Worm (Caenorhabditis elegans) whole organism, L4 larva: ENCODE results near the gene emb-27.
A peak's percentile ranks its signal among the peaks of the same experiment; 100 is the strongest.

ENCODE experiments used
- D1046.2 ChIP-seq: fragments of 200-800 bp; sonication (Bioruptor generic); IDR thresholded peaks from 2 replicates; pipeline ENCODE4 v1.3.6; 2022; ENCODE audit warnings: missing genetic modification characterization, missing compliant biosample characterization
- F37D6.2 ChIP-seq: sonication (generic microtip); optimal IDR thresholded peaks from 2 replicates; lab custom pipeline; 2016; ENCODE audit warnings: mild to moderate bottlenecking, missing genetic modification characterization, missing compliant biosample characterization
- F44E2.7 ChIP-seq: fragments of 200-800 bp; sonication (Bioruptor generic); IDR thresholded peaks from 2 replicates; pipeline ENCODE4 v2.1.2; 2022; ENCODE audit warnings: missing genetic modification characterization, missing compliant biosample characterization
- R02D3.7 ChIP-seq: fragments of 150-350 bp; sonication (generic microtip); optimal IDR thresholded peaks from 3 replicates; lab custom pipeline; 2014; ENCODE audit warnings: missing biosample characterization, missing genetic modification characterization
- Y5F2A.4 ChIP-seq: fragments of 200-800 bp; sonication (Bioruptor generic); optimal IDR thresholded peaks from 2 replicates; lab custom pipeline; 2018; ENCODE audit warnings: mild to moderate bottlenecking, missing genetic modification characterization, missing compliant biosample characterization
- aha-1 ChIP-seq: fragments of 150-350 bp; peaks from one replicate; lab custom pipeline; 2014; ENCODE audit warnings: missing biosample characterization, missing genetic modification characterization
- ceh-20 ChIP-seq: fragments of 200-800 bp; sonication (Bioruptor generic); IDR thresholded peaks from 2 replicates; pipeline ENCODE4 v1.3.6; 2022; ENCODE audit warnings: missing genetic modification reagents, missing genetic modification characterization, missing compliant biosample characterization
- ceh-62 ChIP-seq: sonication (generic microtip); optimal IDR thresholded peaks from 2 replicates; lab custom pipeline; 2017; ENCODE audit warnings: missing biosample characterization, missing genetic modification characterization
- ctbp-1 ChIP-seq: fragments of 200-800 bp; sonication (Bioruptor generic); IDR thresholded peaks from 2 replicates; pipeline ENCODE4 v1.3.6; 2022; ENCODE audit warnings: missing genetic modification reagents, missing genetic modification characterization, missing compliant biosample characterization
- daf-16 ChIP-seq, 3 experiments: sonication (generic microtip); optimal IDR thresholded peaks; 2 replicates each; lab custom pipeline; 2016 to 2017; ENCODE audit warnings: missing genetic modification characterization in 3 of 3, missing genetic modification reagents in 3 of 3, mild to moderate bottlenecking in 2 of 3, missing compliant biosample characterization in 2 of 3, missing biosample characterization in 1 of 3, moderate library complexity in 1 of 3
- daf-8 ChIP-seq: fragments of 200-800 bp; sonication (Bioruptor generic); IDR thresholded peaks from 2 replicates; pipeline ENCODE4 v1.3.6; 2022; ENCODE audit warnings: missing genetic modification characterization, missing compliant biosample characterization
- dmd-6 ChIP-seq: fragments of 200-800 bp; sonication (Bioruptor generic); IDR thresholded peaks from 2 replicates; pipeline ENCODE4 v1.3.6; 2022; ENCODE audit warnings: missing genetic modification reagents, missing genetic modification characterization, missing compliant biosample characterization
- dmd-8 ChIP-seq: fragments of 200-800 bp; sonication (Bioruptor generic); IDR thresholded peaks from 2 replicates; pipeline ENCODE4 v1.3.6; 2022; ENCODE audit warnings: missing genetic modification characterization, missing compliant biosample characterization
- dve-1 ChIP-seq: sonication (generic microtip); optimal IDR thresholded peaks from 2 replicates; lab custom pipeline; 2017; ENCODE audit warnings: antibody characterized with exemption, mild to moderate bottlenecking, missing genetic modification characterization, missing compliant biosample characterization; ENCODE audit not compliant: insufficient read depth
- egl-27 ChIP-seq: sonication (generic microtip); optimal IDR thresholded peaks from 3 replicates; lab custom pipeline; 2017; ENCODE audit warnings: missing biosample characterization, missing genetic modification reagents, missing genetic modification characterization
- egl-43 ChIP-seq: fragments of 200-800 bp; sonication (Bioruptor generic); IDR thresholded peaks from 2 replicates; pipeline ENCODE4 v1.3.6; 2022; ENCODE audit warnings: missing genetic modification reagents, missing genetic modification characterization, missing compliant biosample characterization
- fkh-10 ChIP-seq: fragments of 150-350 bp; optimal IDR thresholded peaks from 2 replicates; lab custom pipeline; 2014; ENCODE audit warnings: missing biosample characterization, missing genetic modification reagents, missing genetic modification characterization
- fos-1 ChIP-seq: fragments of 150-350 bp; optimal IDR thresholded peaks from 2 replicates; lab custom pipeline; 2014; ENCODE audit warnings: missing biosample characterization, missing genetic modification characterization
- hif-1 ChIP-seq, 2 experiments: sonication (generic microtip); optimal IDR thresholded peaks; 2 replicates each; lab custom pipeline; 2016 to 2017; ENCODE audit warnings: missing compliant biosample characterization in 2 of 2, missing genetic modification characterization in 2 of 2, missing genetic modification reagents in 2 of 2, missing genotype in 2 of 2, mild to moderate bottlenecking in 1 of 2
- hlh-11 ChIP-seq: fragments of 200-800 bp; sonication (Bioruptor generic); optimal IDR thresholded peaks from 2 replicates; lab custom pipeline; 2018; ENCODE audit warnings: mild to moderate bottlenecking, missing genetic modification characterization, missing compliant biosample characterization
- hlh-30 ChIP-seq: sonication (generic microtip); optimal IDR thresholded peaks from 2 replicates; lab custom pipeline; 2017; ENCODE audit warnings: antibody characterized with exemption, mild to moderate bottlenecking, missing genetic modification characterization, missing compliant biosample characterization; ENCODE audit not compliant: insufficient read depth
- hmg-1.1 ChIP-seq: fragments of 200-800 bp; sonication (Bioruptor generic); IDR thresholded peaks from 2 replicates; pipeline ENCODE4 v1.3.6; 2022; ENCODE audit warnings: missing genetic modification reagents, missing genetic modification characterization, missing compliant biosample characterization
- lin-38 ChIP-seq: fragments of 200-800 bp; sonication (Bioruptor generic); IDR thresholded peaks from 2 replicates; pipeline ENCODE4 v1.3.6; 2022; ENCODE audit warnings: missing genetic modification reagents, missing genetic modification characterization, missing compliant biosample characterization
- lsy-2 ChIP-seq, 2 experiments: fragments of 150-350 bp in 1 of 2; sonication (generic microtip) in 1 of 2; optimal IDR thresholded peaks; 2 replicates each; lab custom pipeline; 2014 to 2017; ENCODE audit warnings: missing biosample characterization in 2 of 2, missing genetic modification characterization in 2 of 2
- mep-1 ChIP-seq: fragments of 150-350 bp; sonication (generic microtip); optimal IDR thresholded peaks from 3 replicates; lab custom pipeline; 2014; ENCODE audit warnings: missing biosample characterization, missing genetic modification characterization
- mes-2 ChIP-seq: sonication (generic microtip); optimal IDR thresholded peaks from 2 replicates; lab custom pipeline; 2016; ENCODE audit warnings: missing genotype, mild to moderate bottlenecking, missing genetic modification characterization, missing compliant biosample characterization; ENCODE audit not compliant: poor library complexity, severe bottlenecking
- nhr-102 ChIP-seq: sonication (generic microtip); optimal IDR thresholded peaks from 2 replicates; lab custom pipeline; 2016; ENCODE audit warnings: mild to moderate bottlenecking, missing genetic modification characterization, moderate library complexity, missing compliant biosample characterization
- nhr-11 ChIP-seq: fragments of 150-350 bp; optimal IDR thresholded peaks from 2 replicates; lab custom pipeline; 2014; ENCODE audit warnings: missing biosample characterization, missing genetic modification characterization
- nhr-25 ChIP-seq: sonication (generic microtip); optimal IDR thresholded peaks from 2 replicates; lab custom pipeline; 2017; ENCODE audit warnings: missing genetic modification characterization, mild to moderate bottlenecking, missing compliant biosample characterization, antibody characterized with exemption, moderate library complexity, borderline replicate concordance; ENCODE audit not compliant: insufficient read depth
- nhr-42 ChIP-seq: fragments of 200-800 bp; sonication (Bioruptor generic); IDR thresholded peaks from 2 replicates; pipeline ENCODE4 v1.3.6; 2022; ENCODE audit warnings: missing genetic modification characterization, missing compliant biosample characterization
- nhr-76 ChIP-seq: fragments of 150-350 bp; optimal IDR thresholded peaks from 2 replicates; lab custom pipeline; 2014; ENCODE audit warnings: missing biosample characterization, missing genetic modification characterization
- nhr-77 ChIP-seq: fragments of 150-350 bp; optimal IDR thresholded peaks from 2 replicates; lab custom pipeline; 2014; ENCODE audit warnings: missing biosample characterization, missing genetic modification characterization
- php-3 ChIP-seq: fragments of 200-800 bp; sonication (Bioruptor generic); IDR thresholded peaks from 2 replicates; pipeline ENCODE4 v1.3.6; 2022; ENCODE audit warnings: missing genetic modification reagents, missing genetic modification characterization, missing compliant biosample characterization
- pqm-1 ChIP-seq: sonication (generic microtip); optimal IDR thresholded peaks from 2 replicates; lab custom pipeline; 2017; ENCODE audit warnings: missing biosample characterization, missing genetic modification characterization
- rbr-2 ChIP-seq: sonication (generic microtip); optimal IDR thresholded peaks from 2 replicates; lab custom pipeline; 2016; ENCODE audit warnings: missing genotype, missing genetic modification characterization, missing compliant biosample characterization
- set-16 ChIP-seq: fragments of 200-800 bp; sonication (Bioruptor generic); IDR thresholded peaks from 2 replicates; pipeline ENCODE4 v1.3.6; 2022; ENCODE audit warnings: missing genetic modification reagents, missing genetic modification characterization, missing compliant biosample characterization
- spr-1 ChIP-seq: sonication (generic microtip); optimal IDR thresholded peaks from 2 replicates; lab custom pipeline; 2016; ENCODE audit warnings: mild to moderate bottlenecking, missing genetic modification characterization, missing compliant biosample characterization
- tag-97 ChIP-seq: fragments of 200-800 bp; sonication (Bioruptor generic); IDR thresholded peaks from 2 replicates; pipeline ENCODE4 v1.3.6; 2022; ENCODE audit warnings: missing genetic modification characterization, missing compliant biosample characterization
- tra-1 ChIP-seq: fragments of 200-800 bp; sonication (Bioruptor generic); IDR thresholded peaks from 2 replicates; pipeline ENCODE4 v1.3.6; 2022; ENCODE audit warnings: missing genetic modification reagents, missing genetic modification characterization, missing compliant biosample characterization
- unc-130 ChIP-seq: sonication (generic microtip); optimal IDR thresholded peaks from 2 replicates; lab custom pipeline; 2016; ENCODE audit warnings: missing genetic modification reagents, missing genetic modification characterization, missing compliant biosample characterization
- unc-62 ChIP-seq, 3 experiments: fragments of 150-350 bp in 1 of 3; sonication (generic microtip); optimal IDR thresholded peaks in 2 of 3; peaks in 1 of 3; 1 replicate in 1 of 3; 2 replicates in 2 of 3; lab custom pipeline; 2014 to 2017; ENCODE audit warnings: missing biosample characterization in 3 of 3, missing genetic modification characterization in 3 of 3, missing genetic modification reagents in 3 of 3, missing genotype in 1 of 3
- zfp-3 ChIP-seq: fragments of 200-800 bp; sonication (Bioruptor generic); conservative IDR thresholded peaks from 2 replicates; pipeline ENCODE4 v1.3.6; 2022; ENCODE audit warnings: missing genetic modification reagents, missing genetic modification characterization, missing compliant biosample characterization
- ztf-11 ChIP-seq: fragments of 150-350 bp; optimal IDR thresholded peaks from 2 replicates; lab custom pipeline; 2014; ENCODE audit warnings: missing biosample characterization, missing genetic modification characterization

The emb-27 gene

ce11 chrII:8136818-8137217 lies 25.2 kb downstream of the emb-27 start, which contains the start of gene ctns-1:
TSS of gene ctns-1 (minus strand) at chrII:8136918.
- TF ChIP-seq unc-130 (GFP tag; lab: Kevin White, UChicago) = no peak
- TF ChIP-seq Y5F2A.4 (GFP tag; lab: Kevin White, UChicago) = no peak
- TF ChIP-seq nhr-11 (tag; lab: Kevin White, UChicago) = no peak
- TF ChIP-seq daf-8 (GFP tag; lab: Robert Waterston, UW) = no peak
- peak; percentile 8 for TF ChIP-seq mes-2 (tag; lab: Kevin White, UChicago)
- peak; percentile 10; the same call in 1 of the 2 replicates for TF ChIP-seq lin-38 (GFP tag; lab: Robert Waterston, UW)
- TF ChIP-seq daf-16 (GFP tag; optimal IDR thresholded peaks at IDR 0.05; lab: Kevin White, UChicago) = no peak
- peak; percentile 54 for TF ChIP-seq daf-16 (tag; optimal IDR thresholded peaks at IDR 0.05; lab: Kevin White, UChicago)

ce11 chrII:8135953-8136352 lies 26.0 kb downstream of the emb-27 start:
- TF ChIP-seq zfp-3 (GFP tag; lab: Robert Waterston, UW) (no peak), egl-27 (no peak), dmd-8 (GFP tag; lab: Robert Waterston, UW) (no peak), lsy-2 (tag; optimal IDR thresholded peaks at IDR 0.05; lab: Kevin White, UChicago) (no peak), unc-62 (GFP tag; optimal IDR thresholded peaks at IDR 0.05 in 1 of 2; lab: Kevin White, UChicago) (peak in 1 of 2 experiments; percentile 94), unc-62 (tag; optimal IDR thresholded peaks at IDR 0.05; lab: Kevin White, UChicago) (no peak), ctbp-1 (no peak), hlh-30 (no peak), dve-1 (tag; lab: Kevin White, UChicago) (no peak)

- TF ChIP-seq nhr-77 (tag; lab: Kevin White, UChicago) (peak; percentile 16), hlh-11 (tag; lab: Kevin White, UChicago) (peak; percentile 49), ctbp-1 (peak; percentile 82; the same call in 1 of the 2 replicates), hif-1 (tag; optimal IDR thresholded peaks at IDR 0.05; lab: Kevin White, UChicago) (peak in 1 of 2 experiments; percentile 43), set-16 (peak; percentile 69), ztf-11 (no peak), mes-2 (tag; lab: Kevin White, UChicago) (peak; percentile 43), nhr-25 (tag; lab: Kevin White, UChicago) (peak; percentile 42), ceh-62 (tag; lab: Kevin White, UChicago) (no peak), R02D3.7 (tag; lab: Kevin White, UChicago) (no peak), egl-43 (peak; percentile 80), F44E2.7 (GFP tag; lab: Robert Waterston, UW) (no peak), rbr-2 (tag; lab: Kevin White, UChicago) (peak; percentile 81), unc-62 (GFP tag; optimal IDR thresholded peaks at IDR 0.05 in 1 of 2; lab: Kevin White, UChicago) (peak in 1 of 2 experiments; percentile 51), unc-62 (tag; optimal IDR thresholded peaks at IDR 0.05; lab: Kevin White, UChicago) (no peak), D1046.2 (GFP tag; lab: Robert Waterston, UW) (0 out of 2 replicates have a peak, but pooled peaks have one; percentile 57), fos-1 (tag; lab: Kevin White, UChicago) (no peak), fkh-10 (GFP tag; lab: Kevin White, UChicago) (peak; percentile 67), daf-16 (GFP tag; optimal IDR thresholded peaks at IDR 0.05; lab: Kevin White, UChicago) (peak in 1 of 2 experiments; percentile 43), daf-16 (tag; optimal IDR thresholded peaks at IDR 0.05; lab: Kevin White, UChicago) (no peak), nhr-11 (tag; lab: Kevin White, UChicago) (peak; percentile 73), ceh-20 (GFP tag; lab: Robert Waterston, UW) (peak; percentile 39; the same call in 1 of the 2 replicates), mep-1 (tag; lab: Kevin White, UChicago) (peak; percentile 25), nhr-102 (tag; lab: Kevin White, UChicago) (peak; percentile 9), pqm-1 (tag; lab: Kevin White, UChicago) (no peak), dve-1 (tag; lab: Kevin White, UChicago) (peak; percentile 24), lin-38 (GFP tag; lab: Robert Waterston, UW) (peak; percentile 32; the same call in 1 of the 2 replicates), aha-1 (peak; percentile 97), tag-97 (no peak), tra-1 (GFP tag; lab: Robert Waterston, UW) (0 out of 2 replicates have a peak, but pooled peaks have one; percentile 15), nhr-42 (peak; percentile 57), nhr-76 (tag; lab: Kevin White, UChicago) (no peak), php-3 (GFP tag; lab: Robert Waterston, UW) (no peak), hmg-1.1 (peak; percentile 67), F37D6.2 (tag; lab: Kevin White, UChicago) (peak; percentile 59), lsy-2 (tag; optimal IDR thresholded peaks at IDR 0.05; lab: Kevin White, UChicago) (peak; percentile 46 to 78), spr-1 (tag; lab: Kevin White, UChicago) (peak; percentile 31), dmd-6 (no peak)
Observed at ce11 chrII:8131413-8131966, 30.5 kb downstream of the emb-27 start.
